Worm (Caenorhabditis elegans): ENCODE measurements around the gene nhr-7.

The nhr-7 gene

ce11 chrIV:11298154-11299086, 27.3 kb upstream of the nhr-7 start, which contains the start of the genes B0035.15 and dnj-1 (continued):
- TF ChIP-seq rnt-1 (tag; optimal IDR thresholded peaks at IDR 0.05) (peak; percentile 32), unc-62 (GFP tag; optimal IDR thresholded peaks at IDR 0.05) (no peak), unc-86 (tag; optimal IDR thresholded peaks at IDR 0.05) (no peak), nhr-20 (tag; optimal IDR thresholded peaks at IDR 0.05) (no peak), nhr-76 (tag; optimal IDR thresholded peaks at IDR 0.05) (no peak), C34B4.2 (tag; optimal IDR thresholded peaks at IDR 0.05) (no peak), nhr-11 (tag; optimal IDR thresholded peaks at IDR 0.05) (no peak)

- TF ChIP-seq ceh-8 (GFP tag; optimal IDR thresholded peaks at IDR 0.05) (no peak), aly-2 (tag; optimal IDR thresholded peaks at IDR 0.05) (no peak), fkh-4 (tag; optimal IDR thresholded peaks at IDR 0.05; ENCODE audit: borderline replicate concordance) (no peak), ztf-11 (tag; optimal IDR thresholded peaks at IDR 0.05) (no peak), nhr-85 (tag) (no peak), egl-13 (tag; optimal IDR thresholded peaks at IDR 0.05) (no peak), blmp-1 (tag; optimal IDR thresholded peaks at IDR 0.05) (no peak), irx-1 (tag; optimal IDR thresholded peaks at IDR 0.05) (no peak), snpc-4 (tag; optimal IDR thresholded peaks at IDR 0.05) (no peak), dpl-1 (GFP tag; optimal IDR thresholded peaks at IDR 0.05) (no peak), nhr-11 (tag; optimal IDR thresholded peaks at IDR 0.05) (no peak), tbx-2 (tag; optimal IDR thresholded peaks at IDR 0.05) (no peak), nhr-76 (tag; optimal IDR thresholded peaks at IDR 0.05) (no peak)
These were observed 25.6 kb upstream of the nhr-7 start, which contains the start of gene mttu-1 for ce11 chrIV:11296787-11297186. mttu-1 (minus strand) TSS chrIV:11296887.

ce11 chrIV:11288965-11289364, 17.8 kb upstream of the nhr-7 start:
- TF ChIP-seq nhr-19 (GFP tag; conservative IDR thresholded peaks at IDR 0.05) (no peak), nhr-84 (tag; optimal IDR thresholded peaks at IDR 0.05) (no peak), ztf-11 (tag; optimal IDR thresholded peaks at IDR 0.05) (no peak), lin-35 (GFP tag; optimal IDR thresholded peaks at IDR 0.05) (peak in 1 of 2 experiments; percentile 46), mep-1 (tag; optimal IDR thresholded peaks at IDR 0.05) (no peak), snu-23 (GFP tag; optimal IDR thresholded peaks at IDR 0.05) (no peak), nhr-85 (tag) (no peak), elt-2 (tag; optimal IDR thresholded peaks at IDR 0.05) (peak; percentile 91), ama-1 (optimal IDR thresholded peaks at IDR 0.05) (no peak), Y116A8C.19 (tag; optimal IDR thresholded peaks at IDR 0.05; ENCODE audit: borderline replicate concordance) (no peak), efl-1 (optimal IDR thresholded peaks at IDR 0.05) (no peak), efl-1 (GFP tag; optimal IDR thresholded peaks at IDR 0.05 in 1 of 2) (no peak), swsn-7 (tag; optimal IDR thresholded peaks at IDR 0.05) (no peak), ceh-88 (GFP tag; IDR thresholded peaks at IDR 0.05) (no peak), nhr-76 (tag; optimal IDR thresholded peaks at IDR 0.05) (no peak), elt-3 (tag; optimal IDR thresholded peaks at IDR 0.05) (no peak), nhr-28 (tag; optimal IDR thresholded peaks at IDR 0.05) (no peak), unc-62 (GFP tag; optimal IDR thresholded peaks at IDR 0.05) (no peak), nhr-11 (tag; optimal IDR thresholded peaks at IDR 0.05) (no peak), fkh-10 (GFP tag; optimal IDR thresholded peaks at IDR 0.05) (no peak), lin-14 (GFP tag; optimal IDR thresholded peaks at IDR 0.05) (peak; percentile 6), pqm-1 (tag; optimal IDR thresholded peaks at IDR 0.05) (peak; percentile 83)

ce11 chrIV:11287511-11287910, 16.3 kb upstream of the nhr-7 start, which contains the start of gene F54D1.6:
F54D1.6 (plus strand) TSS chrIV:11287811.
- no peak for TF ChIP-seq C16A3.4 (tag; optimal IDR thresholded peaks at IDR 0.05)
- TF ChIP-seq tbx-2 (tag; optimal IDR thresholded peaks at IDR 0.05) = no peak
- TF ChIP-seq efl-1 (optimal IDR thresholded peaks at IDR 0.05) = no peak
- peak in 1 of 2 experiments; percentile 58 for TF ChIP-seq efl-1 (GFP tag; optimal IDR thresholded peaks at IDR 0.05 in 1 of 2)
